Worm (Caenorhabditis elegans) whole organism, young adult: ENCODE data around the gene sut-1.

ENCODE experiments used
- B0035.1 ChIP-seq: sonication (generic microtip); optimal IDR thresholded peaks from 2 replicates; lab custom pipeline; 2016; ENCODE audit warnings: missing genetic modification characterization, mild to moderate bottlenecking, missing compliant biosample characterization, missing genotype, missing genetic modification reagents
- B0336.3 ChIP-seq: fragments of 200-800 bp; sonication (Bioruptor generic); IDR thresholded peaks from 2 replicates; pipeline ENCODE4 v1.3.6; 2022; ENCODE audit warnings: missing genetic modification characterization, missing compliant biosample characterization
- C17E4.6 ChIP-seq: fragments of 200-800 bp; sonication (Bioruptor generic); IDR thresholded peaks from 2 replicates; pipeline ENCODE4 v1.3.6; 2022; ENCODE audit warnings: missing genetic modification reagents, missing genetic modification characterization, missing compliant biosample characterization
- D2030.7 ChIP-seq: fragments of 200-800 bp; sonication (Bioruptor generic); IDR thresholded peaks from 2 replicates; pipeline ENCODE4 v1.3.6; 2022; ENCODE audit warnings: missing genetic modification reagents, missing genetic modification characterization, missing compliant biosample characterization
- F23B12.7 ChIP-seq: sonication (generic microtip); optimal IDR thresholded peaks from 2 replicates; lab custom pipeline; 2017; ENCODE audit warnings: missing genetic modification characterization, mild to moderate bottlenecking, missing compliant biosample characterization, antibody characterized with exemption, moderate library complexity; ENCODE audit not compliant: insufficient read depth
- F39B2.1 ChIP-seq: fragments of 200-800 bp; sonication (Bioruptor generic); IDR thresholded peaks from 2 replicates; pipeline ENCODE4 v1.3.6; 2022; ENCODE audit warnings: missing genetic modification reagents, missing genetic modification characterization, missing compliant biosample characterization
- Y79H2A.3 ChIP-seq: fragments of 200-800 bp; sonication (Bioruptor generic); conservative IDR thresholded peaks from 2 replicates; pipeline ENCODE4 v1.3.6; 2022; ENCODE audit warnings: missing genetic modification reagents, missing genetic modification characterization, missing compliant biosample characterization
- akir-1 ChIP-seq: fragments of 200-800 bp; sonication (Bioruptor generic); optimal IDR thresholded peaks from 2 replicates; lab custom pipeline; 2018; ENCODE audit warnings: mild to moderate bottlenecking, missing genetic modification characterization, moderate library complexity, missing compliant biosample characterization
- atf-7 ChIP-seq: sonication (generic microtip); optimal IDR thresholded peaks from 2 replicates; lab custom pipeline; 2017; ENCODE audit warnings: mild to moderate bottlenecking, missing genetic modification characterization, missing compliant biosample characterization
- bed-2 ChIP-seq: fragments of 200-800 bp; sonication (Bioruptor generic); IDR thresholded peaks from 2 replicates; pipeline ENCODE4 v1.3.6; 2022; ENCODE audit warnings: missing genetic modification reagents, missing genetic modification characterization, missing compliant biosample characterization
- ccch-3 ChIP-seq: fragments of 200-800 bp; sonication (Bioruptor generic); optimal IDR thresholded peaks from 2 replicates; lab custom pipeline; 2018; ENCODE audit warnings: mild to moderate bottlenecking, missing genetic modification characterization, missing compliant biosample characterization
- cebp-2 ChIP-seq: fragments of 200-800 bp; sonication (Bioruptor generic); IDR thresholded peaks from 2 replicates; pipeline ENCODE4 v1.3.6; 2022; ENCODE audit warnings: missing genetic modification characterization, missing compliant biosample characterization
- ceh-58 ChIP-seq: fragments of 200-800 bp; sonication (Bioruptor generic); IDR thresholded peaks from 2 replicates; pipeline ENCODE4 v1.3.6; 2022; ENCODE audit warnings: missing genetic modification characterization, missing compliant biosample characterization
- chd-7 ChIP-seq: sonication (generic microtip); optimal IDR thresholded peaks from 2 replicates; lab custom pipeline; 2016; ENCODE audit warnings: mild to moderate bottlenecking, missing genetic modification characterization, moderate library complexity, missing compliant biosample characterization
- efl-1 ChIP-seq: fragments of 150-350 bp; optimal IDR thresholded peaks from 2 replicates; lab custom pipeline; 2014; ENCODE audit warnings: missing biosample characterization, missing genetic modification reagents, missing genetic modification characterization
- egrh-3 ChIP-seq: fragments of 200-800 bp; sonication (Bioruptor generic); IDR thresholded peaks from 2 replicates; pipeline ENCODE4 v1.3.6; 2022; ENCODE audit warnings: missing genetic modification reagents, missing genetic modification characterization, missing compliant biosample characterization
- ekl-4 ChIP-seq: fragments of 200-800 bp; sonication (Bioruptor generic); IDR thresholded peaks from 2 replicates; pipeline ENCODE4 v1.3.6; 2022; ENCODE audit warnings: missing genetic modification reagents, missing genetic modification characterization, missing compliant biosample characterization
- hmg-1.2 ChIP-seq: fragments of 200-800 bp; sonication (Bioruptor generic); IDR thresholded peaks from 2 replicates; pipeline ENCODE4 v1.3.6; 2022; ENCODE audit warnings: missing genetic modification reagents, missing genetic modification characterization, missing compliant biosample characterization
- let-526 ChIP-seq: fragments of 200-800 bp; sonication (Bioruptor generic); IDR thresholded peaks from 2 replicates; pipeline ENCODE4 v1.3.6; 2022; ENCODE audit warnings: missing genetic modification reagents, missing genetic modification characterization, missing compliant biosample characterization
- lin-35 ChIP-seq, 3 experiments: fragments of 150-350 bp in 2 of 3; sonication (generic microtip) in 1 of 3; optimal IDR thresholded peaks; 2 replicates each; lab custom pipeline; 2014 to 2018; ENCODE audit warnings: missing biosample characterization in 3 of 3, missing genetic modification characterization in 3 of 3, missing genetic modification reagents in 3 of 3
- lin-54 ChIP-seq: fragments of 200-800 bp; sonication (Bioruptor generic); optimal IDR thresholded peaks from 2 replicates; lab custom pipeline; 2018; ENCODE audit warnings: mild to moderate bottlenecking, missing genetic modification characterization, missing compliant biosample characterization
- lir-1 ChIP-seq: fragments of 200-800 bp; sonication (Bioruptor generic); conservative IDR thresholded peaks from 2 replicates; pipeline ENCODE4 v1.3.6; 2022; ENCODE audit warnings: missing genetic modification reagents, missing genetic modification characterization, missing compliant biosample characterization
- lsl-1 ChIP-seq: fragments of 200-800 bp; sonication (Bioruptor generic); optimal IDR thresholded peaks from 2 replicates; lab custom pipeline; 2018; ENCODE audit warnings: mild to moderate bottlenecking, missing genetic modification characterization, moderate library complexity, missing compliant biosample characterization
- madf-10 ChIP-seq: sonication (generic microtip); optimal IDR thresholded peaks from 2 replicates; lab custom pipeline; 2016; ENCODE audit warnings: mild to moderate bottlenecking, missing genetic modification characterization, missing compliant biosample characterization
- madf-3 ChIP-seq: fragments of 200-800 bp; sonication (Bioruptor generic); IDR thresholded peaks from 2 replicates; pipeline ENCODE4 v1.3.6; 2022; ENCODE audit warnings: missing genetic modification reagents, missing genetic modification characterization, missing compliant biosample characterization
- madf-6 ChIP-seq: fragments of 200-800 bp; sonication (Bioruptor generic); IDR thresholded peaks from 2 replicates; pipeline ENCODE4 v1.3.6; 2022; ENCODE audit warnings: missing genetic modification reagents, missing genetic modification characterization, missing compliant biosample characterization
- mcd-1 ChIP-seq: fragments of 200-800 bp; sonication (Bioruptor generic); IDR thresholded peaks from 2 replicates; pipeline ENCODE4 v1.3.6; 2022; ENCODE audit warnings: missing genetic modification reagents, missing genetic modification characterization, missing compliant biosample characterization
- mxl-1 ChIP-seq: sonication (generic microtip); optimal IDR thresholded peaks from 2 replicates; lab custom pipeline; 2016; ENCODE audit warnings: missing genetic modification characterization, missing compliant biosample characterization
- nhr-179 ChIP-seq: sonication (generic microtip); optimal IDR thresholded peaks from 2 replicates; lab custom pipeline; 2016; ENCODE audit warnings: mild to moderate bottlenecking, missing genetic modification characterization, missing compliant biosample characterization
- pbrm-1 ChIP-seq: fragments of 200-800 bp; sonication (Bioruptor generic); IDR thresholded peaks from 2 replicates; pipeline ENCODE4 v1.3.6; 2022; ENCODE audit warnings: missing genetic modification reagents, missing genetic modification characterization, missing compliant biosample characterization
- snpc-1.1 ChIP-seq: sonication (generic microtip); optimal IDR thresholded peaks from 2 replicates; lab custom pipeline; 2017; ENCODE audit warnings: missing genetic modification characterization, mild to moderate bottlenecking, missing compliant biosample characterization, antibody characterized with exemption, moderate library complexity, missing genotype, missing genetic modification reagents; ENCODE audit not compliant: insufficient read depth
- snpc-4 ChIP-seq, 5 experiments: fragments of 150-350 bp in 1 of 5; sonication (generic microtip) in 4 of 5; optimal IDR thresholded peaks; 2 replicates each; lab custom pipeline; 2014 to 2018; ENCODE audit warnings: missing genetic modification characterization in 5 of 5, missing biosample characterization in 3 of 5, antibody characterized with exemption in 2 of 5, mild to moderate bottlenecking in 2 of 5, missing compliant biosample characterization in 2 of 5, missing genotype in 2 of 5, moderate library complexity in 2 of 5, missing genetic modification reagents in 1 of 5
- somi-1 ChIP-seq: fragments of 200-800 bp; sonication (Bioruptor generic); optimal IDR thresholded peaks from 2 replicates; lab custom pipeline; 2018; ENCODE audit warnings: mild to moderate bottlenecking, missing genetic modification characterization, missing compliant biosample characterization
- ztf-3 ChIP-seq: fragments of 200-800 bp; sonication (Bioruptor generic); optimal IDR thresholded peaks from 2 replicates; lab custom pipeline; 2018; ENCODE audit warnings: mild to moderate bottlenecking, missing genetic modification characterization, missing compliant biosample characterization
- ztf-6 ChIP-seq: fragments of 200-800 bp; sonication (Bioruptor generic); IDR thresholded peaks from 2 replicates; pipeline ENCODE4 v1.3.6; 2022; ENCODE audit warnings: missing genetic modification reagents, missing genetic modification characterization, missing compliant biosample characterization

The sut-1 gene

DNA sequence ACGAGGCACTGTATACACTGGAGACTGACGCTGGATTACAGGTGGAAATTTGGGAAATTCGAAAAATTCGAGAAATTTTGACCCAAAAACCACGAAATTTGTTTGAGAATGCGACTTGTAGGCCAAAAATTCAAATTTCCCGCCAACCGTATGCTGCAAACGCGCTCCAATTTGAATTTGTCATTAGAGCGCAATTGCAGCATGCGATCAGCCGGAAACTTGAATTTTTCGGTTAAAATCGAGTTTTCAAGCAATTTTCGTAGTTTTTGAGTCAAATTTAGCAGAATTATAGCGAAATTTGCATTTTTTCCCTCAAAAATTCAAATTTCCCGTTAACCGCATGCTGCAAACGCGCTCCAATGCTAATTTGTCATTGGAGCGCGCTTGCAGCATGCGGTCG is 7.2 kb upstream of the sut-1 start:
- TF ChIP-seq mcd-1 (GFP tag; lab: Robert Waterston, UW) (peak; percentile 91), D2030.7 (peak; percentile 43; the same call in 1 of the 2 replicates), madf-10 (tag; lab: Kevin White, UChicago) (no peak), mxl-1 (no peak), efl-1 (peak; percentile 38), pbrm-1 (GFP tag; lab: Robert Waterston, UW) (no peak), madf-3 (GFP tag; lab: Robert Waterston, UW) (no peak), ceh-58 (GFP tag; lab: Robert Waterston, UW) (no peak), madf-6 (GFP tag; lab: Robert Waterston, UW) (0 out of 2 replicates have a peak, but pooled peaks have one; percentile 11), lin-54 (GFP tag; lab: Kevin White, UChicago) (peak; percentile 75), lsl-1 (peak; percentile 21), lin-35 (GFP tag; optimal IDR thresholded peaks at IDR 0.05; lab: Kevin White, UChicago) (no peak), ztf-6 (GFP tag; lab: Robert Waterston, UW) (no peak), bed-2 (GFP tag; lab: Robert Waterston, UW) (no peak), F39B2.1 (GFP tag; lab: Robert Waterston, UW) (no peak), B0336.3 (GFP tag; lab: Robert Waterston, UW) (no peak), B0035.1 (tag; lab: Kevin White, UChicago) (no peak), lir-1 (GFP tag; lab: Robert Waterston, UW) (no peak)

DNA sequence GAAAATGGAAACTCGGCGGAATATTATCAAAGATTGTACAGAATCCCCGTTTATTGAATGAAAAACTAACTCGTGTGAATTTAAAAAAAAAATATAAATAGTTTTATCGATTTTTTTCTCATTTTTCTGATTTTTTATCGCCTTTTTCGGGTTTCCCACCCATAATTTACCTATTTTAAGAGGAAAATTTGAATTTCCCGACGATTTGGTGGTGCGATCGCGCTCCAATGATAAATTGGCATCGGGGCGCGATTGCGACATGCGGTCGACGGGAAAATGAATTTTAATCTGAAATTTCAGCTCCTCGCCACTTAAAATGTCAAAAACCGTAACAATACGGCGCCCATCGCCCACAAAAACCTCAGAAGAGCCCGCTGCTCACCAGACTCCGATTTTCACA is 4.6 kb upstream of the sut-1 start, which contains the start of gene taf-6.1:
TSS of gene taf-6.1 (plus strand) at position 301 of the 400 bp plus-strand sequence.
- no peak for TF ChIP-seq Y79H2A.3
- no peak for TF ChIP-seq ccch-3 (GFP tag; lab: Kevin White, UChicago)
- TF ChIP-seq egrh-3 (GFP tag; lab: Robert Waterston, UW), result no peak
- no peak for TF ChIP-seq somi-1 (GFP tag; lab: Kevin White, UChicago)
- TF ChIP-seq ztf-3 (GFP tag; lab: Kevin White, UChicago), result no peak
- no peak for TF ChIP-seq atf-7 (tag; lab: Kevin White, UChicago)
- no peak for TF ChIP-seq let-526 (GFP tag; lab: Robert Waterston, UW)
- TF ChIP-seq akir-1 (GFP tag; lab: Kevin White, UChicago), result no peak

DNA sequence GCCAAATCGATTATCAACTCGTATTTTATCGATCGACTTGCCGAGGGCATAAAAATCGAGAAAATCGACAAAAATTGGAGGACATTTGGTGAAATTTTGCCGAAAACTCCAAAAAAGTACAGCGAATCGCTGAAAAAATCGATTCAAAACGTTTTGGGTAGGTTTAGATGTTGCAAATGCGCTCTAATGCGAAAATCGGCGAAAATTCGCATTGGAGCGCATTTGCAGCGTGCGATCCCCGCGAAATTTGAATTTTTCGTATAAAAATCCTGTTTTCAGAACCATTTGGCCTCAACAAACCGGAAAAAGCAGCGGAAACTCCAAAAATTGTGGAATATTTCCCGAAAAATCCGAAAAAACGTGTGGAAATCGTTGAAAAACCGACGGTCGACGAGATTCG is 3.4 kb upstream of the sut-1 start:
- TF ChIP-seq chd-7 (tag; lab: Kevin White, UChicago), result no peak
- peak; percentile 64 for TF ChIP-seq mcd-1 (GFP tag; lab: Robert Waterston, UW)
- TF ChIP-seq F23B12.7 (tag; lab: Kevin White, UChicago), result no peak

DNA sequence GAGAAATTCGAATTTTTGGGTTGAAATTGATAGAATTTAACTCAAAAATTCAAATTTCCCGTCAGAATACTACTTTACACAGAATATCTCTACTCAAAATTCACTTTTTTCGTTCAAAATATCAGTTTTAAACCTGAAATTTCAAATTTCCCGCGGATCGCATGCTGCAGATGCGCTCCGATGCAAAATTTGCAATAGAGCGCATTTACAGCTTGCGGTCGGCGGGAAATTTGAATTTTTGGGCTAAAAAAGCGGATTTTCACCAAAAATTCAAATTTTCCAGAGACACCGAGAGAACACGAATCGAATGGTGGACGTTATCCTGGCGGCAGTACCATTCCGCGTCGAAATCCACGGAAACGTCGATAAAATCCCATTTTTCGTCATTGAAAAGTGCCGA is 1.7 kb upstream of the sut-1 start:
- TF ChIP-seq cebp-2, result no peak
- peak; percentile 70 for TF ChIP-seq mcd-1 (GFP tag; lab: Robert Waterston, UW)
- TF ChIP-seq lin-54 (GFP tag; lab: Kevin White, UChicago), result peak; percentile 26
- TF ChIP-seq C17E4.6 (GFP tag; lab: Robert Waterston, UW), result no peak

DNA sequence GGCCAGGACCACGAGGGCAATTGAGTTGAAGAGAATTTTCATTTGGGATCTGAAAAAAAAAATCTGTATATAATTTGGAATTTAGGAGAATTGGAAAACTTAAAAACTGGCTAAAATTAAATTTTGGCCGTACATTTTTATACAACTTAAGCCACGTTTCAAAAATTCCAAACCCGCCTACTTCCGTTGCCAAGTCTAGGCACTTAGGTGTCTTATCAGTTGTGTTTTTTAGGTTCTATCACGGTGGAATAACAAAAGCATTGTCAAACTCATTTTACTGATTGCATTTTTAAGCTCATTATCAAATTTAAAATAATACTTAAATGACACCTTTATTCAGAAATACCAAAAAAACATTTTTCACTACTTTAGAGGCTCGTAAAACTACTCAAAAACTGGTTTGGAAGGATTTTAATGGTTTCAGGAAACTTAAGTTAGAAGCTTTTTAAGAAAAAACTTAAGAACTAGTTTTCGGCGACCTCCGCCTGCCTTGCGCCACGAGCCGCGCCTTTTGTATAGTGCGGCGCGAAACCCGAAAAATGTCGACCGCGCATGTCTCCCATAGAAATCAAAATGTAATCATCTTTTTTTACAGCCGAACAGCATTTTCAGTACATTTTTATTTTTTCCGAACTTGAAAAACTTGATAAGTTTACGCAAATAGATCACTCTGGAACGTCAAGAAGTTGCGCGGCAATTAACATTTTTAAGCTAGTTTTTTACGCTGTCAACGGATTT is 4.9 kb downstream of the sut-1 start, which contains the start of gene lips-13:
TSS of gene lips-13 (minus strand) at position 51 of the 738 bp plus-strand sequence.
- TF ChIP-seq nhr-179 (no peak), snpc-4 (GFP tag; optimal IDR thresholded peaks at IDR 0.05; lab: Kevin White, UChicago) (peak; percentile 41), snpc-4 (tag; optimal IDR thresholded peaks at IDR 0.05; lab: Kevin White, UChicago) (peak in 3 of 4 experiments; percentile 45 to 86 (median 86)), ekl-4 (no peak), hmg-1.2 (GFP tag; lab: Robert Waterston, UW) (peak; percentile 46), lsl-1 (no peak), snpc-1.1 (peak; percentile 46)
